Worm (Caenorhabditis elegans) whole organism, L1 larva: Measurements from ENCODE around the gene F27E5.3.

Experiments
- C04F5.9 ChIP-seq: sonication (generic microtip); optimal IDR thresholded peaks from 2 replicates; lab custom pipeline; 2016; ENCODE audit warnings: missing genetic modification characterization, missing compliant biosample characterization
- C16A3.4 ChIP-seq: fragments of 150-350 bp; optimal IDR thresholded peaks from 2 replicates; lab custom pipeline; 2014; ENCODE audit warnings: missing biosample characterization, missing genetic modification characterization
- F16B12.6 ChIP-seq: fragments of 150-350 bp; optimal IDR thresholded peaks from 2 replicates; lab custom pipeline; 2014; ENCODE audit warnings: missing biosample characterization, missing genetic modification characterization
- Y116A8C.19 ChIP-seq: sonication (generic microtip); optimal IDR thresholded peaks from 2 replicates; lab custom pipeline; 2016; ENCODE audit warnings: missing compliant biosample characterization, missing genetic modification characterization, borderline replicate concordance
- aha-1 ChIP-seq: fragments of 150-350 bp; optimal IDR thresholded peaks from 2 replicates; lab custom pipeline; 2014; ENCODE audit warnings: missing biosample characterization, missing genetic modification characterization
- ama-1 ChIP-seq: fragments of 150-350 bp; optimal IDR thresholded peaks from 2 replicates; lab custom pipeline; 2014
- blmp-1 ChIP-seq: fragments of 150-350 bp; optimal IDR thresholded peaks from 2 replicates; lab custom pipeline; 2014; ENCODE audit warnings: missing biosample characterization, missing genetic modification characterization
- ceh-82 ChIP-seq, 3 experiments: fragments of 150-350 bp in 1 of 3; sonication (generic microtip) in 2 of 3; optimal IDR thresholded peaks; 2 replicates each; lab custom pipeline; 2014 to 2017; ENCODE audit warnings: missing biosample characterization in 3 of 3, missing genetic modification characterization in 3 of 3
- ceh-88 ChIP-seq: fragments of 200-800 bp; sonication (Bioruptor generic); IDR thresholded peaks from 2 replicates; pipeline ENCODE4 v1.3.6; 2022; ENCODE audit warnings: missing genetic modification characterization, missing compliant biosample characterization
- dpl-1 ChIP-seq, 3 experiments: fragments of 150-350 bp in 2 of 3; sonication (generic microtip) in 1 of 3; optimal IDR thresholded peaks; 2 replicates each; lab custom pipeline; 2014 to 2017; ENCODE audit warnings: missing biosample characterization in 3 of 3, missing genetic modification characterization in 3 of 3, missing genetic modification reagents in 3 of 3
- dsc-1 ChIP-seq: sonication (generic microtip); optimal IDR thresholded peaks from 2 replicates; lab custom pipeline; 2016; ENCODE audit warnings: mild to moderate bottlenecking, missing genetic modification characterization, missing compliant biosample characterization
- efl-1 ChIP-seq, 4 experiments: fragments of 150-350 bp; optimal IDR thresholded peaks in 3 of 4; peaks in 1 of 4; 1 replicate in 1 of 4; 2 replicates in 3 of 4; lab custom pipeline; 2014; ENCODE audit warnings: missing biosample characterization in 2 of 4, missing genetic modification characterization in 2 of 4, missing genetic modification reagents in 2 of 4
- efl-3 ChIP-seq: fragments of 200-800 bp; sonication (Bioruptor generic); optimal IDR thresholded peaks from 2 replicates; lab custom pipeline; 2018; ENCODE audit warnings: mild to moderate bottlenecking, missing genetic modification characterization, missing compliant biosample characterization
- elt-3 ChIP-seq, 6 experiments: fragments of 150-350 bp in 1 of 6; sonication (generic microtip); optimal IDR thresholded peaks; 2 replicates each; lab custom pipeline; 2017 to 2018; ENCODE audit warnings: missing biosample characterization in 6 of 6, missing genetic modification characterization in 6 of 6, inconsistent platforms in 1 of 6
- ets-5 ChIP-seq: fragments of 200-800 bp; sonication (Bioruptor generic); IDR thresholded peaks from 2 replicates; pipeline ENCODE4 v1.3.6; 2022; ENCODE audit warnings: missing genetic modification characterization, missing compliant biosample characterization
- fos-1 ChIP-seq: fragments of 150-350 bp; optimal IDR thresholded peaks from 2 replicates; lab custom pipeline; 2014; ENCODE audit warnings: missing biosample characterization, missing genetic modification characterization
- irx-1 ChIP-seq: sonication (generic microtip); optimal IDR thresholded peaks from 2 replicates; lab custom pipeline; 2016; ENCODE audit warnings: missing genetic modification characterization, missing compliant biosample characterization
- isw-1 ChIP-seq: fragments of 200-800 bp; sonication (Bioruptor generic); IDR thresholded peaks from 2 replicates; pipeline ENCODE4 v1.3.6; 2022; ENCODE audit warnings: missing genetic modification characterization, missing compliant biosample characterization
- jun-1 ChIP-seq: fragments of 150-350 bp; optimal IDR thresholded peaks from 2 replicates; lab custom pipeline; 2014; ENCODE audit warnings: missing biosample characterization, missing genetic modification reagents, missing genetic modification characterization
- lin-13 ChIP-seq: fragments of 150-350 bp; optimal IDR thresholded peaks from 2 replicates; lab custom pipeline; 2014; ENCODE audit warnings: missing biosample characterization, missing genetic modification reagents, missing genetic modification characterization
- lin-14 ChIP-seq: fragments of 200-800 bp; sonication (Bioruptor generic); optimal IDR thresholded peaks from 2 replicates; lab custom pipeline; 2018; ENCODE audit warnings: mild to moderate bottlenecking, missing genetic modification characterization, moderate library complexity, missing compliant biosample characterization
- lin-15B ChIP-seq: fragments of 150-350 bp; sonication (generic microtip); optimal IDR thresholded peaks from 3 replicates; lab custom pipeline; 2014; ENCODE audit warnings: missing biosample characterization, missing genetic modification characterization
- lin-35 ChIP-seq, 2 experiments: fragments of 150-350 bp; optimal IDR thresholded peaks; 2 replicates each; lab custom pipeline; 2014; ENCODE audit warnings: missing biosample characterization in 2 of 2, missing genetic modification characterization in 2 of 2, missing genetic modification reagents in 2 of 2
- lsy-2 ChIP-seq, 2 experiments: fragments of 150-350 bp; optimal IDR thresholded peaks; 2 replicates each; lab custom pipeline; 2014; ENCODE audit warnings: missing biosample characterization in 2 of 2, missing genetic modification characterization in 2 of 2
- mdl-1 ChIP-seq, 2 experiments: fragments of 150-350 bp; optimal IDR thresholded peaks; 2 replicates each; lab custom pipeline; 2014 to 2017; ENCODE audit warnings: missing biosample characterization in 2 of 2, missing genetic modification characterization in 2 of 2, inconsistent platforms in 1 of 2
- mef-2 ChIP-seq: fragments of 150-350 bp; optimal IDR thresholded peaks from 2 replicates; lab custom pipeline; 2014; ENCODE audit warnings: missing biosample characterization, missing genetic modification characterization
- nhr-20 ChIP-seq: sonication (generic microtip); optimal IDR thresholded peaks from 2 replicates; lab custom pipeline; 2016; ENCODE audit warnings: mild to moderate bottlenecking, missing genetic modification characterization, missing compliant biosample characterization
- nhr-84 ChIP-seq: sonication (generic microtip); optimal IDR thresholded peaks from 2 replicates; lab custom pipeline; 2017; ENCODE audit warnings: missing biosample characterization, missing genetic modification characterization
- nhr-90 ChIP-seq: sonication (generic microtip); optimal IDR thresholded peaks from 2 replicates; lab custom pipeline; 2016; ENCODE audit warnings: mild to moderate bottlenecking, missing genetic modification characterization, missing compliant biosample characterization; ENCODE audit not compliant: poor library complexity
- pag-3 ChIP-seq: sonication (generic microtip); optimal IDR thresholded peaks from 2 replicates; lab custom pipeline; 2017; ENCODE audit warnings: missing genetic modification characterization, mild to moderate bottlenecking, missing compliant biosample characterization, antibody characterized with exemption, borderline replicate concordance; ENCODE audit not compliant: insufficient read depth
- pqm-1 ChIP-seq: sonication (generic microtip); optimal IDR thresholded peaks from 3 replicates; lab custom pipeline; 2017; ENCODE audit warnings: missing biosample characterization, missing genetic modification characterization
- rnt-1 ChIP-seq: sonication (generic microtip); optimal IDR thresholded peaks from 2 replicates; lab custom pipeline; 2016; ENCODE audit warnings: mild to moderate bottlenecking, missing genetic modification characterization, moderate library complexity, missing compliant biosample characterization
- snu-23 ChIP-seq: sonication (generic microtip); optimal IDR thresholded peaks from 2 replicates; lab custom pipeline; 2016; ENCODE audit warnings: missing genetic modification characterization, missing compliant biosample characterization
- swsn-7 ChIP-seq: sonication (generic microtip); optimal IDR thresholded peaks from 2 replicates; lab custom pipeline; 2016; ENCODE audit warnings: missing genetic modification characterization, missing compliant biosample characterization
- tbx-2 ChIP-seq: sonication (generic microtip); optimal IDR thresholded peaks from 2 replicates; lab custom pipeline; 2016; ENCODE audit warnings: missing genetic modification characterization, missing compliant biosample characterization
- unc-130 ChIP-seq: fragments of 150-350 bp; optimal IDR thresholded peaks from 2 replicates; lab custom pipeline; 2017; ENCODE audit warnings: missing biosample characterization, missing genetic modification characterization, inconsistent platforms
- unc-62 ChIP-seq: fragments of 150-350 bp; optimal IDR thresholded peaks from 2 replicates; lab custom pipeline; 2014; ENCODE audit warnings: missing biosample characterization, missing genetic modification reagents, missing genetic modification characterization
- unc-98 ChIP-seq: fragments of 200-800 bp; sonication (Bioruptor generic); IDR thresholded peaks from 2 replicates; pipeline ENCODE4 v1.3.6; 2022; ENCODE audit warnings: missing genetic modification characterization, missing compliant biosample characterization
- vab-15 ChIP-seq: sonication (generic microtip); optimal IDR thresholded peaks from 2 replicates; lab custom pipeline; 2017; ENCODE audit warnings: missing genotype, mild to moderate bottlenecking, missing genetic modification characterization, missing compliant biosample characterization
- xbp-1 ChIP-seq: sonication (generic microtip); optimal IDR thresholded peaks from 2 replicates; lab custom pipeline; 2016; ENCODE audit warnings: missing genetic modification characterization, missing compliant biosample characterization
- zag-1 ChIP-seq: fragments of 150-350 bp; optimal IDR thresholded peaks from 2 replicates; lab custom pipeline; 2014; ENCODE audit warnings: missing biosample characterization, missing genetic modification characterization
- zip-4 ChIP-seq: fragments of 200-800 bp; sonication (Bioruptor generic); optimal IDR thresholded peaks from 2 replicates; lab custom pipeline; 2018; ENCODE audit warnings: mild to moderate bottlenecking, missing genetic modification characterization, moderate library complexity, missing compliant biosample characterization
- ztf-11 ChIP-seq, 2 experiments: sonication (generic microtip); optimal IDR thresholded peaks; 2 replicates each; lab custom pipeline; 2016 to 2017; ENCODE audit warnings: missing genetic modification characterization in 2 of 2, missing biosample characterization in 1 of 2, missing compliant biosample characterization in 1 of 2

Gene F27E5.3

ce11 chrII:10174338-10174737 is 30.3 kb upstream of the F27E5.3 start, which contains the start of gene F33H1.4 (continued):
- TF ChIP-seq zip-4 (GFP tag; lab: Kevin White, UChicago) (peak; percentile 30), aha-1 (tag; lab: Kevin White, UChicago) (no peak), nhr-90 (tag; lab: Kevin White, UChicago) (peak; percentile 28)

ce11 chrII:10172436-10172973 is 28.5 kb upstream of the F27E5.3 start, which contains the start of gene wbp-11:
Gene wbp-11 (plus strand): TSS chrII:10172923.
- TF ChIP-seq ama-1 (lab: Kevin White, UChicago), result no peak
- peak; percentile 37 for TF ChIP-seq C16A3.4 (tag; lab: Kevin White, UChicago)
- TF ChIP-seq lsy-2 (tag; optimal IDR thresholded peaks at IDR 0.05; lab: Kevin White, UChicago), result peak in 1 of 2 experiments; percentile 70
- TF ChIP-seq rnt-1, result peak; percentile 14
- TF ChIP-seq dpl-1 (GFP tag; optimal IDR thresholded peaks at IDR 0.05; lab: Kevin White, UChicago), result peak in 2 of 3 experiments; percentile 34 to 64
- TF ChIP-seq unc-98 (GFP tag; lab: Robert Waterston, UW), result no peak
- TF ChIP-seq ceh-82 (tag; optimal IDR thresholded peaks at IDR 0.05; lab: Kevin White, UChicago), result peak in 1 of 3 experiments; percentile 8
- no peak for TF ChIP-seq dsc-1
- peak; percentile 33 for TF ChIP-seq blmp-1
- peak; percentile 21 to 48 for TF ChIP-seq efl-1 (optimal IDR thresholded peaks at IDR 0.05; lab: Kevin White, UChicago)
- peak; percentile 57 to 89 for TF ChIP-seq efl-1 (GFP tag; optimal IDR thresholded peaks at IDR 0.05 in 1 of 2; lab: Kevin White, UChicago)
- peak; percentile 49 to 76 for TF ChIP-seq lin-35 (GFP tag; optimal IDR thresholded peaks at IDR 0.05; lab: Kevin White, UChicago)
- peak; percentile 6 for TF ChIP-seq lin-14 (GFP tag; lab: Kevin White, UChicago)
- TF ChIP-seq ztf-11 (tag; optimal IDR thresholded peaks at IDR 0.05; lab: Kevin White, UChicago), result no peak
- TF ChIP-seq snu-23 (GFP tag; lab: Kevin White, UChicago), result peak; percentile 22
- peak in 1 of 6 experiments; percentile 14 for TF ChIP-seq elt-3 (tag; optimal IDR thresholded peaks at IDR 0.05; lab: Kevin White, UChicago)
- peak; percentile 33 for TF ChIP-seq lin-15B (tag; lab: Kevin White, UChicago)

ce11 chrII:10170837-10171318 is 26.9 kb upstream of the F27E5.3 start, which contains the start of gene gpd-4:
Gene gpd-4 (plus strand): TSS chrII:10171268.
- TF ChIP-seq xbp-1 (no peak), efl-1 (optimal IDR thresholded peaks at IDR 0.05; lab: Kevin White, UChicago) (peak in 1 of 2 experiments; percentile 13), efl-1 (GFP tag; optimal IDR thresholded peaks at IDR 0.05 in 1 of 2; lab: Kevin White, UChicago) (no peak)

ce11 chrII:10168905-10169782 is 25.2 kb upstream of the F27E5.3 start, which contains the start of gene daf-19:
Gene daf-19 (minus strand): TSS chrII:10169346.
- TF ChIP-seq mef-2 (tag; lab: Kevin White, UChicago) (no peak), nhr-84 (tag; lab: Kevin White, UChicago) (no peak), unc-62 (GFP tag; lab: Kevin White, UChicago) (no peak), fos-1 (peak; percentile 61), vab-15 (tag; lab: Kevin White, UChicago) (no peak), pqm-1 (tag; lab: Kevin White, UChicago) (no peak), F16B12.6 (no peak), swsn-7 (tag; lab: Kevin White, UChicago) (peak; percentile 63), C04F5.9 (tag; lab: Kevin White, UChicago) (no peak), lin-13 (no peak), unc-98 (GFP tag; lab: Robert Waterston, UW) (no peak), isw-1 (peak; percentile 20), nhr-20 (tag; lab: Kevin White, UChicago) (peak; percentile 52), Y116A8C.19 (tag; lab: Kevin White, UChicago) (no peak), efl-3 (GFP tag; lab: Kevin White, UChicago) (no peak), irx-1 (peak; percentile 39), unc-130 (tag; lab: Kevin White, UChicago) (no peak), jun-1 (peak; percentile 11), ceh-88 (no peak), ets-5 (GFP tag; lab: Robert Waterston, UW) (no peak), pag-3 (tag; lab: Kevin White, UChicago) (no peak), xbp-1 (peak; percentile 30), mdl-1 (tag; optimal IDR thresholded peaks at IDR 0.05; lab: Kevin White, UChicago) (no peak), zag-1 (tag; lab: Kevin White, UChicago) (no peak), snu-23 (GFP tag; lab: Kevin White, UChicago) (peak; percentile 70), blmp-1 (peak; percentile 59), tbx-2 (tag; lab: Kevin White, UChicago) (peak; percentile 45)
